Worm (Caenorhabditis elegans): ENCODE data around the gene F48F7.3.

F48F7.3 gene

DNA sequence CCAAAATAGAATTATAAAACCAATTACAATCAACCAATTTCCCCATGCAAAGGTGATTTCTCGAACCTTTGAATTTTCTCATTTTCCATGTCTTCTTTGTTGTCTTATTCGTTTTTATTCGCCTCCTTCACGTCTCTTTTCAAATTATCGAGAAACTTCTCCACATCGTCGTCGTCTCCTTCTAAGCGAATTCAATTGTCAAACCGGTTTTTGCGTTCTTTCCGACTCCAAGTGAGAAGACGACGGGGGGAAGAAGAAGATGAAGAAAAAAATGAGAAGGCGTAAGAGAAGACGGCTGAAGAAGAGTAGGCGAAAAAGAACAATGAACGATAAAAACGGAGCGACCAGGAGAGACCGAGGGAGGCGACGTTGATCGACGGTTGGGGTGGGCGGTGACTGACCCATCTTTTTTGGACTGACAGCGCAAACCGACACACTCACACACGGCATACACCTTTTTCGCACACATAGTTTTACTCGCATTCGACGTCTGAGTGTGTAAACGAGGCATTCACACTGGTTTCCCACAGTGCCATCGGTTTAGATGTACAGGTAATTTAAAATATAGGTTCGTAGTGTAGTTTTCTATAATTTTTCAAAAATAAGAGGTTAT is 42.8 kb upstream of the F48F7.3 start:
- TF ChIP-seq ces-1 (GFP tag; optimal IDR thresholded peaks at IDR 0.05) (peak; percentile 52), nhr-237 (tag; optimal IDR thresholded peaks at IDR 0.05) (peak; percentile 31), elt-3 (tag; optimal IDR thresholded peaks at IDR 0.05) (peak; percentile 51), ceh-39 (tag; optimal IDR thresholded peaks at IDR 0.05) (no peak), elt-1 (tag; optimal IDR thresholded peaks at IDR 0.05; ENCODE audit: borderline replicate concordance, insufficient read depth) (no peak), nhr-28 (tag; optimal IDR thresholded peaks at IDR 0.05) (no peak)

DNA sequence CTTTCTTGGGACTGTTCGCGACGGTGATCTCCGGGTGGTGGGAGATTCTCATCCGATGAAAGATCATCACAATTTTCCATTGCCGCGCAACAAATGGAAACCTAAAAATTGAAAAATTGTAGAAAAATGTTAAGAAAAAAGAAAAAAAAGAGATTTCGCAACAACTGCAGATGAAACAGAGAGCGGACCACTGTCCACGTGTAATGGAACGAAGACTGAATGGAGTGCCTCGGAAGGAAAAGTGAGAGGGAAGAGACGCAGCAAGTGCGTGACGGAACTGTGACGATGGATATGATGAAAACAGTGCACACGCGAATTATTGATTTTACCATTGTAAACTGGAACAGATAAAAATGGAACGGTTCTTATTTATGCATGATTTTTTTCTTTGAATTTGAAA is 37.3 kb upstream of the F48F7.3 start, which contains the start of gene meg-2:
meg-2 (minus strand) TSS at position 101 of the 400 bp plus-strand sequence.
- no peak for TF ChIP-seq mls-2 (tag; optimal IDR thresholded peaks at IDR 0.05)
- TF ChIP-seq ztf-11 (tag; optimal IDR thresholded peaks at IDR 0.05): no peak
- TF ChIP-seq lin-32 (GFP tag; optimal IDR thresholded peaks at IDR 0.05): no peak
- TF ChIP-seq M03D4.4 (tag; optimal IDR thresholded peaks at IDR 0.05): no peak
- TF ChIP-seq zip-8 (tag; optimal IDR thresholded peaks at IDR 0.05): no peak
- TF ChIP-seq elt-1 (tag; optimal IDR thresholded peaks at IDR 0.05; ENCODE audit: borderline replicate concordance, insufficient read depth): no peak
- no peak for TF ChIP-seq nhr-28 (tag; optimal IDR thresholded peaks at IDR 0.05)
- no peak for TF ChIP-seq snpc-4 (tag; optimal IDR thresholded peaks at IDR 0.05)
- no peak for TF ChIP-seq cnd-1 (tag; optimal IDR thresholded peaks at IDR 0.05)
- no peak for TF ChIP-seq unc-62 (GFP tag; optimal IDR thresholded peaks at IDR 0.05)
- TF ChIP-seq unc-39 (tag; optimal IDR thresholded peaks at IDR 0.05): no peak
- no peak for TF ChIP-seq mab-5 (tag; optimal IDR thresholded peaks at IDR 0.05)
- TF ChIP-seq mep-1 (tag; optimal IDR thresholded peaks at IDR 0.05): no peak
- no peak for TF ChIP-seq nhr-12 (tag; optimal IDR thresholded peaks at IDR 0.05)
- TF ChIP-seq unc-120 (tag; optimal IDR thresholded peaks at IDR 0.05; ENCODE audit: poor library complexity, severe bottlenecking): no peak
- TF ChIP-seq flh-1 (GFP tag; optimal IDR thresholded peaks at IDR 0.05): no peak

DNA sequence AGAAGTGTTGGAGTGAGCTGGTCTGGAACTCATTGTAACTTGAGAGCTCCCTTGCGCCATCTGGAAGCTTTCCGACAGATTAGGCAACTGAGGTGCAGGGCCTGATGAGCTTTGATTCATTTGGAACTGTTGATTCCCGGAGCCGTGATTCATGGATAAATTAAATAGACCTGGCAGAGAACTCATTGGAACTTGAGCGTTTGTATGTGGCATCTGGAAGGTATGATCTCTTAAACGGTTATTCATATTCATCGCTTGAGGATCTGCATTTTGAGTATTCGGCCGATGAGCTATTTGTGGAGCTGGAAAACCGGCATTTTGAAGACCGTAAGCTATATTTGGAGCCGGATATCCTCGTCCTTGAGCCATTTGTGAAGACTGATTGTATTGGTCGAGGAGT is 34.8 kb upstream of the F48F7.3 start:
- TF ChIP-seq lin-13 (tag; optimal IDR thresholded peaks at IDR 0.05): no peak
- no peak for TF ChIP-seq elt-3 (tag; optimal IDR thresholded peaks at IDR 0.05)

DNA sequence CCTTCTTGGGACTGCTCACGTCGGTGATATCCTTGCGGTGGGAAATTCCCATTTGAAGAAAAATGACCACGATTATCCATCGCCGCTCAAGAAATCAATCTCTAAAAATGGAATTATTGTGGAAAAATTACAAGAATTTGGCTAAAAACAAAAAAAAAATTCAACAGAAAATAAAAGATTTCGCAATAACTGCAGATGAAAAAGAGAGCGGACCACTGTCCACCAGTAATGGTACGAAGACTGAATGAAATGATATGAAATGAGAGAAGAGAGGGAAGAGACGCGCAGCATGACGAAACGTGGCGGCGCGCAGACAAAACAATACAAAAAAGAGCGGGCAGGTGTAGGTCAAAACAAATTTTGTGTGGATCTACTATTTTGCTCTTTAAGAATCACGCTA is 33.8 kb upstream of the F48F7.3 start, which contains the start of gene meg-1:
meg-1 (minus strand) TSS at position 101 of the 400 bp plus-strand sequence.
- TF ChIP-seq unc-120 (tag; optimal IDR thresholded peaks at IDR 0.05; ENCODE audit: poor library complexity, severe bottlenecking) (no peak), ces-1 (GFP tag; optimal IDR thresholded peaks at IDR 0.05) (no peak), hlh-1 (tag; optimal IDR thresholded peaks at IDR 0.05) (no peak), ceh-83 (GFP tag; optimal IDR thresholded peaks at IDR 0.05) (no peak), nhr-76 (tag; optimal IDR thresholded peaks at IDR 0.05) (no peak), cnd-1 (tag; optimal IDR thresholded peaks at IDR 0.05) (no peak), nhr-12 (tag; optimal IDR thresholded peaks at IDR 0.05) (no peak), mep-1 (tag; optimal IDR thresholded peaks at IDR 0.05) (no peak), unc-62 (GFP tag; optimal IDR thresholded peaks at IDR 0.05) (no peak), mab-5 (tag; optimal IDR thresholded peaks at IDR 0.05) (no peak), ztf-11 (tag; optimal IDR thresholded peaks at IDR 0.05) (no peak), ceh-39 (tag; optimal IDR thresholded peaks at IDR 0.05) (no peak), mls-2 (tag; optimal IDR thresholded peaks at IDR 0.05) (no peak), M03D4.4 (tag; optimal IDR thresholded peaks at IDR 0.05) (no peak)

DNA sequence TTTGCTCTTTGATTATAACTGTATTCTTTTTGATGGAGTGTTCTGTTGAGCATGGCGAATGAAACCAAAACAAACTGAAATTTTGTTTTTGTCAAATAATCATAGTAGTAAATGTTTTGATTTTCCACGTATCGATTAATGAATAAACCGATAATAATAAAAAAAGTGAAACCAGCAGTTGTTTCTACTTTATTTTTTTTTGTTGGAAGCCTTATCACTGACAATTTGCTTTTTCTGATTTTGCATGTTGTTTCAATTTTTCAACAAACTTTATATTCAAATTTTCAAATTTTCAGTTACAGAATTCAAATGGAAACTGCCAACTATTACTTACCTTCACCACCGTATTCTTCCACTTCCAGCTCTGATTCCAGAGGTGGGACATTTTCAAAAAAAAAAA is 28.7 kb upstream of the F48F7.3 start, which contains the start of gene elt-3:
elt-3 (plus strand) TSS at position 301 of the 400 bp plus-strand sequence.
- TF ChIP-seq tbx-8 (GFP tag; optimal IDR thresholded peaks at IDR 0.05) (no peak), cnd-1 (tag; optimal IDR thresholded peaks at IDR 0.05) (no peak), pha-4 (tag; optimal IDR thresholded peaks at IDR 0.05) (no peak), sptf-1 (tag; optimal IDR thresholded peaks at IDR 0.05) (no peak), bed-3 (GFP tag; optimal IDR thresholded peaks at IDR 0.05) (no peak), unc-120 (tag; optimal IDR thresholded peaks at IDR 0.05; ENCODE audit: poor library complexity, severe bottlenecking) (no peak)

DNA sequence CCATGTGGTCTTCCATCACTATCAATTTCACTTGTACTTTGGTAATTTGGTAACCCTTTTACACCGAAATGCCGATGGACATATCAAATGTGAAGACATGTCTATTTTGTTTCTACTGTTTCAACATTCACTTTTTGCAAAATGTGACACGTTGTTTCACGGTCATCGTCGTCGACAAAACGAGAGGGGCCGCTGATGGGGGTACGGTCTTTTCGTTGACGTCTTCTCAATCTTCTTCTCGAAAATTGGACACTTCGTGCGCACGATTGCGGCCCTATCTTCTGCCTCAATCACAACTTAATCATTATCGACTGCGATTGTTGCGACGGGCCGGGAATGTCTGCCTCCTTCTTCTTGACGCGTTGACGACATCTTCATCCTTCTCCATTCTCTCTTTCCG is 26.6 kb upstream of the F48F7.3 start:
- TF ChIP-seq unc-62 (GFP tag; optimal IDR thresholded peaks at IDR 0.05): peak; percentile 58
- no peak for TF ChIP-seq nhr-237 (tag; optimal IDR thresholded peaks at IDR 0.05)
- TF ChIP-seq mls-2 (tag; optimal IDR thresholded peaks at IDR 0.05): no peak
